Fruit fly (Drosophila melanogaster): Measurements from ENCODE around the gene Tmtc1.

Gene Tmtc1

dm6 chr2L:2754437-2755322, 77.1 kb downstream of the Tmtc1 start (continued):
- TF ChIP-seq so (GFP tag; IDR thresholded peaks at IDR 0.05) (no peak), Gsc (GFP tag; IDR thresholded peaks at IDR 0.05) (no peak), Hmr (GFP tag; optimal IDR thresholded peaks at IDR 0.05) (peak; percentile 86), CG3281 (GFP tag; optimal IDR thresholded peaks at IDR 0.05) (peak; percentile 92), Camta (GFP tag; optimal IDR thresholded peaks at IDR 0.05) (peak; percentile 69), sim (GFP tag; IDR thresholded peaks at IDR 0.05) (no peak), eyg (GFP tag; optimal IDR thresholded peaks at IDR 0.05) (peak; percentile 31), zen (tag; optimal IDR thresholded peaks at IDR 0.05) (peak; percentile 34), CG12219 (GFP tag; optimal IDR thresholded peaks at IDR 0.05) (peak; percentile 79), Ssrp (tag; optimal IDR thresholded peaks at IDR 0.05) (peak; percentile 76), CG5953 (GFP tag; IDR thresholded peaks at IDR 0.05) (no peak), tap (tag; optimal IDR thresholded peaks at IDR 0.05) (peak; percentile 87), CG4730 (GFP tag; IDR thresholded peaks at IDR 0.05) (no peak), Asciz (GFP tag; optimal IDR thresholded peaks at IDR 0.05) (peak; percentile 76), CG10366 (GFP tag; IDR thresholded peaks at IDR 0.05) (no peak), trem (tag; optimal IDR thresholded peaks at IDR 0.05) (peak; percentile 67), Hr3 (GFP tag; optimal IDR thresholded peaks at IDR 0.05) (peak; percentile 50), C15 (GFP tag; IDR thresholded peaks at IDR 0.05) (no peak), CG34224 (GFP tag; IDR thresholded peaks at IDR 0.05; ENCODE audit: partially characterized antibody) (no peak), Sry-δ (GFP tag; optimal IDR thresholded peaks at IDR 0.05) (peak; percentile 0), CG13287 (GFP tag; IDR thresholded peaks at IDR 0.05; ENCODE audit: partially characterized antibody) (no peak), Rfx (GFP tag; IDR thresholded peaks at IDR 0.05) (no peak), CG7987 (GFP tag; optimal IDR thresholded peaks at IDR 0.05) (peak; percentile 75), CG4820 (GFP tag; optimal IDR thresholded peaks at IDR 0.05) (peak; percentile 65), her (GFP tag; optimal IDR thresholded peaks at IDR 0.05) (peak; percentile 74), CG17829 (tag; optimal IDR thresholded peaks at IDR 0.05) (peak; percentile 78), CG12744 (GFP tag; optimal IDR thresholded peaks at IDR 0.05) (peak; percentile 40), caup (GFP tag; optimal IDR thresholded peaks at IDR 0.05; ENCODE audit: severe bottlenecking) (peak; percentile 86), CG14710 (tag; optimal IDR thresholded peaks at IDR 0.05) (peak; percentile 76), CG3847 (GFP tag; IDR thresholded peaks at IDR 0.05) (no peak), Myb (GFP tag; optimal IDR thresholded peaks at IDR 0.05) (peak; percentile 53), ase (GFP tag; IDR thresholded peaks at IDR 0.05) (no peak), CG8765 (GFP tag; IDR thresholded peaks at IDR 0.05) (no peak), Drgx (GFP tag; IDR thresholded peaks at IDR 0.05) (no peak), Trl (optimal IDR thresholded peaks at IDR 0.05) (peak; percentile 98), Trl (GFP tag; optimal IDR thresholded peaks at IDR 0.05) (peak; percentile 58), Nf-YB (GFP tag; optimal IDR thresholded peaks at IDR 0.05) (peak; percentile 54), Dip3 (GFP tag; optimal IDR thresholded peaks at IDR 0.05) (peak; percentile 77), CG9797 (GFP tag; optimal IDR thresholded peaks at IDR 0.05) (no peak), CG16815 (GFP tag; optimal IDR thresholded peaks at IDR 0.05) (peak; percentile 41), sug (tag; optimal IDR thresholded peaks at IDR 0.05) (peak; percentile 65), mirr (GFP tag; optimal IDR thresholded peaks at IDR 0.05) (peak; percentile 50), Jarid2 (GFP tag; optimal IDR thresholded peaks at IDR 0.05) (peak; percentile 56), cg (GFP tag; optimal IDR thresholded peaks at IDR 0.05) (no peak), CG10462 (GFP tag; optimal IDR thresholded peaks at IDR 0.05) (peak; percentile 59), CG15269 (tag; optimal IDR thresholded peaks at IDR 0.05) (peak; percentile 80), CG11695 (GFP tag; IDR thresholded peaks at IDR 0.05) (no peak), vfl (GFP tag; optimal IDR thresholded peaks at IDR 0.05) (peak; percentile 38), sisA (GFP tag; IDR thresholded peaks at IDR 0.05) (no peak), bab2 (GFP tag; optimal IDR thresholded peaks at IDR 0.05) (peak; percentile 71)
